Worm (Caenorhabditis elegans) whole organism, midembryonic: ENCODE results near the gene srv-6.

Experiments
- ztf-23 ChIP-seq: fragments of 200-800 bp; sonication (Bioruptor generic); IDR thresholded peaks from 2 replicates; pipeline ENCODE4 v1.3.6; 2022; ENCODE audit warnings: missing genetic modification reagents, missing genetic modification characterization, missing compliant biosample characterization
- ztf-29 ChIP-seq: fragments of 200-800 bp; sonication (Bioruptor generic); IDR thresholded peaks from 2 replicates; pipeline ENCODE4 v1.3.6; 2022; ENCODE audit warnings: missing genetic modification reagents, missing genetic modification characterization, missing compliant biosample characterization

- TF ChIP-seq ztf-29 (GFP tag; lab: Robert Waterston, UW) (no peak), ztf-23 (GFP tag; lab: Robert Waterston, UW) (no peak)
Measured at ce11 chrX:4208495-4208894, 48.4 kb upstream of the srv-6 start.
